Worm (Caenorhabditis elegans): ENCODE data around the gene nas-10.

DNA sequence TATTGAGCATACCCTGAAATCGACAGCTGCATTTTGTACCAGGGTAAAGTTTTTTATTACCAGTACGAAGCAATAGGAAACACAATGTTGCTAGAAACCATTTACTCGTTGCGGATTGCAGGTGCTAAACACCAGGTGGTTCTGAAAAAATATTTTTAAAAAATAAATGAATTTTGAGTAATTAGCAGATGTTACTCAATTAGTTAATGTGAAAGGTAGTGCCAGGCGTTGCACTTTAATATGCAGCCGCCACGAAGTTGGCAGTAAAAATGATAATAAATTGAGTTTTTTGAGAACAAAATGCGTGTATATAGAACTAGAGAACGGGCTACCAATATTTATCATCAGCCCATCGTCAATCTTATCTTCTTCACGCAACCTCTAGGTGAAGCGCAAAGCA, 43.7 kb downstream of the nas-10 start, which contains the start of gene nstp-9:
- TF ChIP-seq med-1 (GFP tag; optimal IDR thresholded peaks at IDR 0.05; ENCODE audit: insufficient read depth) (no peak), ztf-29 (GFP tag; IDR thresholded peaks at IDR 0.05) (no peak), ref-1 (GFP tag; conservative IDR thresholded peaks at IDR 0.05) (no peak), T22C8.4 (GFP tag; IDR thresholded peaks at IDR 0.05) (no peak), ztf-23 (GFP tag; IDR thresholded peaks at IDR 0.05) (no peak), flt-1 (GFP tag; IDR thresholded peaks at IDR 0.05) (no peak), klf-2 (GFP tag; conservative IDR thresholded peaks at IDR 0.05) (no peak), cog-1 (tag; optimal IDR thresholded peaks at IDR 0.05) (no peak), tab-1 (GFP tag; IDR thresholded peaks at IDR 0.05) (no peak)

All from whole organism, midembryonic.